Fruit fly (Drosophila melanogaster): ENCODE measurements around the gene spict.

The spict gene

dm6 chr2L:12700381-12700963, 4.1 kb upstream of the spict start, which contains the start of gene CG17036:
TSS of gene CG17036 (minus strand) at chr2L:12700746.
- TF ChIP-seq h (GFP tag; optimal IDR thresholded peaks at IDR 0.05) (no peak), CG9705 (GFP tag; optimal IDR thresholded peaks at IDR 0.05) (no peak), sage (GFP tag; optimal IDR thresholded peaks at IDR 0.05) (no peak), Hr78 (GFP tag; optimal IDR thresholded peaks at IDR 0.05) (no peak), foxo (GFP tag; optimal IDR thresholded peaks at IDR 0.05) (peak in 1 of 2 experiments; percentile 30), Dfd (GFP tag; optimal IDR thresholded peaks at IDR 0.05) (no peak), HLH106 (tag; optimal IDR thresholded peaks at IDR 0.05) (peak; percentile 56), dl (GFP tag; optimal IDR thresholded peaks at IDR 0.05; ENCODE audit: insufficient read depth in 1 of 2, partially characterized antibody in 2 of 2) (no peak), lola (GFP tag; optimal IDR thresholded peaks at IDR 0.05) (no peak), GATAd (GFP tag; optimal IDR thresholded peaks at IDR 0.05) (no peak), Rel (GFP tag; optimal IDR thresholded peaks at IDR 0.05) (no peak), Rel (tag; optimal IDR thresholded peaks at IDR 0.05) (no peak), jim (GFP tag; optimal IDR thresholded peaks at IDR 0.05) (no peak), ey (GFP tag; optimal IDR thresholded peaks at IDR 0.05) (no peak), dmrt93B (GFP tag; optimal IDR thresholded peaks at IDR 0.05) (peak; percentile 14), usp (GFP tag; optimal IDR thresholded peaks at IDR 0.05) (no peak), dsf (GFP tag; optimal IDR thresholded peaks at IDR 0.05; ENCODE audit: borderline replicate concordance) (no peak), Dif (GFP tag; optimal IDR thresholded peaks at IDR 0.05; ENCODE audit: partially characterized antibody) (no peak), Jra (GFP tag; optimal IDR thresholded peaks at IDR 0.05) (no peak), br (GFP tag; optimal IDR thresholded peaks at IDR 0.05) (no peak), rgr (GFP tag; optimal IDR thresholded peaks at IDR 0.05) (no peak), Myc (optimal IDR thresholded peaks at IDR 0.05) (no peak), CG32264 (GFP tag; optimal IDR thresholded peaks at IDR 0.05) (no peak), woc (GFP tag; optimal IDR thresholded peaks at IDR 0.05) (no peak), Vsx2 (GFP tag; optimal IDR thresholded peaks at IDR 0.05; ENCODE audit: partially characterized antibody) (no peak), Sp1 (GFP tag; optimal IDR thresholded peaks at IDR 0.05) (peak; percentile 46), fru (GFP tag; optimal IDR thresholded peaks at IDR 0.05) (no peak), Hnf4 (GFP tag; optimal IDR thresholded peaks at IDR 0.05) (no peak), psq (GFP tag; optimal IDR thresholded peaks at IDR 0.05) (peak; percentile 12)

DNA sequence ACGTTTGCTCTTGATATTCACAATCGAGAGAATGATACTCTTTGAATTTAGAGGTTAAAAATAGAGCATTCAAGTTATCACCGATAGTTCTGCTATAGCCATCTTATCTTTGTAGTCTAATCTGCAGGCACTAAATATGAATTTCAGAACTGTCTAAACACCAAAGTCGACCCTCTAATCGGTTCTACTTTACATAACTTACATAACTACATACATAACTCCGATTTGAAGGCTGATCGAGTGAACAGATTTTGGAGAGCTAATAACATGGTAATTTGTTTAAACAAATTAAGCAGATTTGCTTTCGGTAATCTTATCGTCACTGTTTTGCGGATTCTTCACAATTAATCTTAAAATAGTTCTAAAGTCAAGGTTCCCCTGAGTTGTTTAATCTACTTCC, 3.0 kb upstream of the spict start:
- TF ChIP-seq jim (GFP tag; optimal IDR thresholded peaks at IDR 0.05) (no peak), dmrt93B (GFP tag; optimal IDR thresholded peaks at IDR 0.05) (no peak), sv (GFP tag; optimal IDR thresholded peaks at IDR 0.05) (no peak), GATAd (GFP tag; optimal IDR thresholded peaks at IDR 0.05) (no peak), psq (GFP tag; optimal IDR thresholded peaks at IDR 0.05) (no peak), Hnf4 (GFP tag; optimal IDR thresholded peaks at IDR 0.05) (no peak), woc (GFP tag; optimal IDR thresholded peaks at IDR 0.05) (no peak), Mio (GFP tag; optimal IDR thresholded peaks at IDR 0.05) (no peak), Dfd (GFP tag; optimal IDR thresholded peaks at IDR 0.05) (no peak), HLH106 (tag; optimal IDR thresholded peaks at IDR 0.05) (no peak), tai (GFP tag; optimal IDR thresholded peaks at IDR 0.05) (no peak), br (GFP tag; optimal IDR thresholded peaks at IDR 0.05) (no peak), Myc (optimal IDR thresholded peaks at IDR 0.05) (no peak), sage (GFP tag; optimal IDR thresholded peaks at IDR 0.05) (no peak), fru (GFP tag; optimal IDR thresholded peaks at IDR 0.05) (no peak), lola (GFP tag; optimal IDR thresholded peaks at IDR 0.05) (no peak), ey (GFP tag; optimal IDR thresholded peaks at IDR 0.05) (no peak), Abd-B (GFP tag; optimal IDR thresholded peaks at IDR 0.05) (no peak), CG9705 (GFP tag; optimal IDR thresholded peaks at IDR 0.05) (no peak), foxo (GFP tag; optimal IDR thresholded peaks at IDR 0.05) (no peak)

- TF ChIP-seq sage (GFP tag; optimal IDR thresholded peaks at IDR 0.05): no peak
- peak in 1 of 2 experiments; percentile 6 for TF ChIP-seq foxo (GFP tag; optimal IDR thresholded peaks at IDR 0.05)
Measured at dm6 chr2L:12705376-12705775, 851 bp downstream of the spict start.

DNA sequence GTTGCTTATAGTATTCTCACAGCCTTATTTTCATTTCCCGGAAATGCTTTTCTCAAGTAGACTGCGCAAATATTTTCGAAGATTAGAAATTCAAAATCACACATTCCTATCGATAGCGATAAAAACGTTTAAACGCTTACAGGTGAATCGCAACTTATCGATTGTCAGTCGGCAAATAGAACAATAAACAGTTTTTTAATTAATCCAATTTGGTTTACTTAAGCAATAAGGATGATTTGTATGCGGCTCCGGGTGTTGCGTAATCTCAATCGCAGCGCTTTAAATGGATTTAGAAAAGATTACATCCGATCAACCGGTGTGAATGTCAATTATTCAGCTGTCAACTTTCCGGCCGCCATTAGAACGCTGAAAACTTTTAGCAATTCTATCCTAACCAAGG, 3.0 kb downstream of the spict start, which contains the start of the genes CG6180 and CG15484:
Gene CG6180, plus strand, starts transcription at position 122 of the 400 bp plus-strand sequence.
Gene CG15484, minus strand, starts transcription at position 172 of the 400 bp plus-strand sequence.
- TF ChIP-seq dsf (GFP tag; optimal IDR thresholded peaks at IDR 0.05; ENCODE audit: borderline replicate concordance) (no peak), OdsH (GFP tag; optimal IDR thresholded peaks at IDR 0.05) (no peak), Hnf4 (GFP tag; optimal IDR thresholded peaks at IDR 0.05) (no peak), tai (GFP tag; optimal IDR thresholded peaks at IDR 0.05) (no peak), jim (GFP tag; optimal IDR thresholded peaks at IDR 0.05) (no peak), Hr83 (GFP tag; optimal IDR thresholded peaks at IDR 0.05; ENCODE audit: poor library complexity, severe bottlenecking) (no peak), dmrt93B (GFP tag; optimal IDR thresholded peaks at IDR 0.05) (no peak), h (GFP tag; optimal IDR thresholded peaks at IDR 0.05) (no peak), CG9705 (GFP tag; optimal IDR thresholded peaks at IDR 0.05) (peak; percentile 8), HLH106 (tag; optimal IDR thresholded peaks at IDR 0.05) (no peak), br (GFP tag; optimal IDR thresholded peaks at IDR 0.05) (no peak), ey (GFP tag; optimal IDR thresholded peaks at IDR 0.05) (no peak), Dfd (GFP tag; optimal IDR thresholded peaks at IDR 0.05) (no peak), Myc (optimal IDR thresholded peaks at IDR 0.05) (peak; percentile 41), sv (GFP tag; optimal IDR thresholded peaks at IDR 0.05) (no peak), psq (GFP tag; optimal IDR thresholded peaks at IDR 0.05) (no peak), CG32264 (GFP tag; optimal IDR thresholded peaks at IDR 0.05) (no peak), dl (GFP tag; optimal IDR thresholded peaks at IDR 0.05; ENCODE audit: insufficient read depth in 1 of 2, partially characterized antibody in 2 of 2) (no peak), Hr78 (GFP tag; optimal IDR thresholded peaks at IDR 0.05) (no peak), Jra (GFP tag; optimal IDR thresholded peaks at IDR 0.05) (no peak), Mio (GFP tag; optimal IDR thresholded peaks at IDR 0.05) (no peak), woc (GFP tag; optimal IDR thresholded peaks at IDR 0.05) (no peak), Dif (GFP tag; optimal IDR thresholded peaks at IDR 0.05; ENCODE audit: partially characterized antibody) (no peak), N (GFP tag; optimal IDR thresholded peaks at IDR 0.05) (no peak), Vsx2 (GFP tag; optimal IDR thresholded peaks at IDR 0.05; ENCODE audit: partially characterized antibody) (no peak), fru (GFP tag; optimal IDR thresholded peaks at IDR 0.05) (no peak), Rel (GFP tag; optimal IDR thresholded peaks at IDR 0.05) (no peak), Rel (tag; optimal IDR thresholded peaks at IDR 0.05) (peak; percentile 56), Abd-B (GFP tag; optimal IDR thresholded peaks at IDR 0.05) (no peak), Sp1 (GFP tag; optimal IDR thresholded peaks at IDR 0.05) (no peak), rgr (GFP tag; optimal IDR thresholded peaks at IDR 0.05) (peak; percentile 46)

All from whole organism, wandering third instar larva.